Fruit fly (Drosophila melanogaster) whole organism, pupa: Measurements from ENCODE around the gene HIP-R.

Source experiments
- CG34367 ChIP-seq: fragments of 200-800 bp; sonication (Bioruptor generic); optimal IDR thresholded peaks from 2 replicates; lab custom pipeline; 2018; ENCODE audit warnings: missing biosample characterization, mild to moderate bottlenecking, missing genetic modification characterization
- CG8159 ChIP-seq: fragments of 200-800 bp; sonication (Bioruptor generic); optimal IDR thresholded peaks from 3 replicates; lab custom pipeline; 2018; ENCODE audit warnings: missing biosample characterization, mild to moderate bottlenecking, missing genetic modification characterization, moderate library complexity
- CG8301 ChIP-seq: fragments of 200-800 bp; sonication (Bioruptor generic); optimal IDR thresholded peaks from 2 replicates; lab custom pipeline; 2018; ENCODE audit warnings: missing biosample characterization, mild to moderate bottlenecking, missing genetic modification characterization
- CG9948 ChIP-seq: fragments of 200-800 bp; sonication (Bioruptor generic); optimal IDR thresholded peaks from 2 replicates; lab custom pipeline; 2018; ENCODE audit warnings: missing biosample characterization, mild to moderate bottlenecking, missing genetic modification characterization, moderate library complexity
- EcR ChIP-seq: fragments of 200-800 bp; sonication (Bioruptor generic); optimal IDR thresholded peaks from 3 replicates; lab custom pipeline; 2019; ENCODE audit warnings: missing biosample characterization, missing genetic modification characterization, mild to moderate bottlenecking, moderate library complexity, missing genetic modification reagents
- Ets98B ChIP-seq: fragments of 200-800 bp; sonication (Bioruptor generic); IDR thresholded peaks from 2 replicates; pipeline ENCODE4 v1.3.6; 2022; ENCODE audit warnings: missing biosample characterization, missing genetic modification characterization
- rn ChIP-seq: fragments of 200-800 bp; sonication (Bioruptor generic); IDR thresholded peaks from 2 replicates; pipeline ENCODE4 v1.3.6; 2022; ENCODE audit warnings: missing biosample characterization, missing genetic modification characterization

DNA sequence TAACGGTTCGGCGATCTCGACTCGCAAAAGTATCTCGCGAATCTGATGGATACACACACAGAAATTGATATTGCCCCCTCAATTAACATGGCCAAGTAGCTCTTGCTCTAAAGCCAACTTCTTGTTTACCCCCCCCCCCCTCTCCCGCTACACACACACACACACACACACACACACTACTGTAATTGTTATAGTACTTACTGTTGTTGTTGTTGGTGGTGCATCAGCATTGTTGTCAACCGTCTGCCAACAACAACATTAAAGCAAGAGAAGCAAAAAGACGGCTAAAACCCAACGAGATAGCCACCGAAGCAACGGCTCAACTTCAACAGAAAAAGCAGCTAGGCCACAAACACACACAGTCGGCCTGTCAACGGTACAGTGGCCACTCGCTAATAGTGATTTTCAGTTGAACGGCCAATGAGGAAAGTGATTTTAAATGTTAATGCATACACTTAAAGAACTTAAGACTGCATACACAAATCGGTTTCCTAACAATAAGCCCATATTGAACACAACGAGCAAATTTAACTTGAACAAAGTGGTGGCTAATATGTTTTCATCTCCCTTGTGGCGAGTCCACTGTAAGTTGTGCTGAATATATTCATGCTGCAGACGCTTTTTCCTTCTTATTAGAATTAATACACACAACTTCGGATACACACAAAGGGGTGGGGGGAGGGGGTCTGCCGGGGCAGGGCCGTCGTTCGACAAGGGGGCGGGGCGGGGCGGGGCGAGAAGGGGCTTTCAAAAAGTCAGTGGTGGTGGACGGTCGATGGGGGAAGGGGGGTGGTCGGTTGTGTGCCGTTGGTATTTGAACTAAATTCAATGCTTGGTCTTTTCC, 39.3 kb upstream of the HIP-R start:
- peak; percentile 64 for TF ChIP-seq rn (GFP tag; lab: Robert Waterston, UW)
- TF ChIP-seq CG34367 (tag; lab: Kevin White, UChicago) = peak; percentile 62
- TF ChIP-seq CG9948 (tag; lab: Kevin White, UChicago) = peak; percentile 82
- peak; percentile 86 for TF ChIP-seq Ets98B (GFP tag; lab: Robert Waterston, UW)
- TF ChIP-seq CG8301 = peak; percentile 89
- peak; percentile 76 for TF ChIP-seq CG8159 (tag; lab: Kevin White, UChicago)
- peak; percentile 29 for TF ChIP-seq EcR
